Worm (Caenorhabditis elegans): ENCODE measurements around the gene fars-2.
A peak's percentile ranks its signal among the peaks of the same experiment; 100 is the strongest.

The fars-2 gene

DNA sequence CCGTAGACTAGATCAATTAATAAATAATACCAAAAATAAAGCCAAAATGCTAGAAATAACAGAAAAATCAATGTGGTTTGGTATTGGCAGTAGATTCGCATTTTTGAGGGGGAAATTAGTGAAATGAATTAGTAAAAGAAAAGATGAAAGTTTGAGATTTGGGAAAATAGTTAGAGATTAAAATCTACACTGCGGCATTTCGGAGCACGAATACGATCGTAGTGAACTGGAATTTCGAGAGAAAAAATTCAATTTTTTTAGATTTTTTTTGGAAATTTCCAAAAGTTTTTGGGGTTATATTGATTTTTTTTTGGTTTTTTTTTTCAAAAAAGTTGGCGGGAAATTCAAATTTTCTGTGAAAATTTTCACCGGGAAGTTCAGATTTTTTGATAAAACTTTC lies 39.4 kb downstream of the fars-2 start, which contains the start of gene Y116F11B.9:
Y116F11B.9 (minus strand) TSS at position 101 of the 400 bp plus-strand sequence.
- TF ChIP-seq elt-2 (tag; optimal IDR thresholded peaks at IDR 0.05) (no peak), isw-1 (GFP tag; IDR thresholded peaks at IDR 0.05) (no peak), tbx-2 (tag; optimal IDR thresholded peaks at IDR 0.05) (no peak), Y116A8C.19 (tag; optimal IDR thresholded peaks at IDR 0.05; ENCODE audit: borderline replicate concordance) (no peak), pqm-1 (tag; optimal IDR thresholded peaks at IDR 0.05) (no peak), dpl-1 (GFP tag; optimal IDR thresholded peaks at IDR 0.05) (no peak), irx-1 (tag; optimal IDR thresholded peaks at IDR 0.05) (no peak), lin-35 (GFP tag; optimal IDR thresholded peaks at IDR 0.05) (no peak), nhr-237 (tag; optimal IDR thresholded peaks at IDR 0.05) (no peak), nhr-19 (GFP tag; conservative IDR thresholded peaks at IDR 0.05) (no peak), mef-2 (tag; optimal IDR thresholded peaks at IDR 0.05) (no peak), lin-14 (GFP tag; optimal IDR thresholded peaks at IDR 0.05) (no peak), snpc-4 (tag; optimal IDR thresholded peaks at IDR 0.05) (no peak)

DNA sequence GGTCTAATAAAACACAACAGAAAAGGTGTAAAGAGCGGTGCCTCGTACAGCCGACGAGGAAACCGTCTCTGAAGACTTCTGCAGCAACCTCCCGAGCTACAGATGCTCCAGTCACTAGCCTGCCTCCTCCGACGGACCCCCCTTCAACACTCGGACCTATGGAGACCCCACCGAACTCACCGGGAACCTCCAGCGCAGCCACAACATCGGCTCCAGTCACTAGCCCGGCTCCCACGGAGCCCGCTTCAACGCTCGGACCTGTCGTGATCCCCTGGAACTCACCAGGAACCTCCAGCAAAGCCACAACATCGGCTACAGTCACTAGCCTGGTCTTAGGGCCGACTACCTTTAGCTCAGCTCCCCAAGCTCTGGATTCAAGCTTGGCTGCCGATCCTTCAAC lies 47.0 kb downstream of the fars-2 start:
- TF ChIP-seq nhr-12 (tag; optimal IDR thresholded peaks at IDR 0.05) (no peak), ceh-90 (tag; optimal IDR thresholded peaks at IDR 0.05) (no peak), lir-3 (tag; optimal IDR thresholded peaks at IDR 0.05; ENCODE audit: poor library complexity) (no peak), efl-3 (GFP tag; optimal IDR thresholded peaks at IDR 0.05) (no peak), nhr-20 (tag; optimal IDR thresholded peaks at IDR 0.05) (no peak), nhr-47 (tag; optimal IDR thresholded peaks at IDR 0.05) (no peak), mef-2 (tag; optimal IDR thresholded peaks at IDR 0.05) (no peak), blmp-1 (tag; optimal IDR thresholded peaks at IDR 0.05) (no peak), pax-3 (tag; optimal IDR thresholded peaks at IDR 0.05) (no peak), mep-1 (tag; optimal IDR thresholded peaks at IDR 0.05) (no peak), pqm-1 (tag; optimal IDR thresholded peaks at IDR 0.05) (no peak), unc-130 (tag; optimal IDR thresholded peaks at IDR 0.05) (no peak), dpl-1 (GFP tag; optimal IDR thresholded peaks at IDR 0.05) (no peak), lsy-2 (tag; optimal IDR thresholded peaks at IDR 0.05) (no peak), ces-1 (GFP tag; optimal IDR thresholded peaks at IDR 0.05) (no peak), elt-2 (tag; optimal IDR thresholded peaks at IDR 0.05) (no peak)

- TF ChIP-seq sox-4 (tag; optimal IDR thresholded peaks at IDR 0.05) = no peak
- TF ChIP-seq irx-1 (tag; optimal IDR thresholded peaks at IDR 0.05) = no peak
- no peak for TF ChIP-seq lin-13 (GFP tag; optimal IDR thresholded peaks at IDR 0.05)
- TF ChIP-seq F16B12.6 (tag; optimal IDR thresholded peaks at IDR 0.05) = no peak
- TF ChIP-seq nhr-90 (tag; optimal IDR thresholded peaks at IDR 0.05; ENCODE audit: poor library complexity) = no peak
- no peak for TF ChIP-seq lin-14 (GFP tag; optimal IDR thresholded peaks at IDR 0.05)
- no peak for TF ChIP-seq aha-1 (tag; optimal IDR thresholded peaks at IDR 0.05)
- TF ChIP-seq nhr-19 (GFP tag; conservative IDR thresholded peaks at IDR 0.05) = no peak
- no peak for TF ChIP-seq ceh-82 (tag; optimal IDR thresholded peaks at IDR 0.05)
- no peak for TF ChIP-seq elt-3 (tag; optimal IDR thresholded peaks at IDR 0.05)
Measured at ce11 chrV:19857334-19857733, 49.9 kb downstream of the fars-2 start, which contains the start of gene Y116F11B.8. Gene Y116F11B.8, plus strand, starts transcription at chrV:19857634.

DNA sequence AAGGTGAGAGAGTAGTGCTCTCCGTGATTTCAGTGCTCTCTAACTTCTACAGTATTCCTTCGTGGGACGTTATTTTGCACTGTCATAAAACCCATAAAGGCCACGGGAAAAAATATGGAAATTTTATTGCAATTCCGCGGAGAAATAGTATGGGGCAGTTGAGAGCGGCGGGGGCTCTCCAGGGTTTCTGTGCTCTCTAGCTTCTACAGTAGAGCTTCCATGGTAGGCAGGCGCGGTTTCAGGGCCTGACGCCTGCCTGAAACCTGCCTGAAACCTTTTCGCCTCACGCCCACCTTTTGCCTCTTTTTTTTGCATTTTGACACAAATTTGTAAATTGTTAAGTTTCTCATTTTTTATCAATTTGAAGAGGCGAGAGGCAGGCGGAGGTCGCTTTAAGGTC lies 50.3 kb downstream of the fars-2 start:
- TF ChIP-seq ceh-90 (tag; optimal IDR thresholded peaks at IDR 0.05) (no peak), efl-1 (optimal IDR thresholded peaks at IDR 0.05) (no peak), efl-1 (GFP tag; optimal IDR thresholded peaks at IDR 0.05 in 1 of 2) (peak in 1 of 2 experiments; percentile 81), vab-15 (tag; optimal IDR thresholded peaks at IDR 0.05) (no peak), nhr-28 (tag; optimal IDR thresholded peaks at IDR 0.05) (no peak)

DNA sequence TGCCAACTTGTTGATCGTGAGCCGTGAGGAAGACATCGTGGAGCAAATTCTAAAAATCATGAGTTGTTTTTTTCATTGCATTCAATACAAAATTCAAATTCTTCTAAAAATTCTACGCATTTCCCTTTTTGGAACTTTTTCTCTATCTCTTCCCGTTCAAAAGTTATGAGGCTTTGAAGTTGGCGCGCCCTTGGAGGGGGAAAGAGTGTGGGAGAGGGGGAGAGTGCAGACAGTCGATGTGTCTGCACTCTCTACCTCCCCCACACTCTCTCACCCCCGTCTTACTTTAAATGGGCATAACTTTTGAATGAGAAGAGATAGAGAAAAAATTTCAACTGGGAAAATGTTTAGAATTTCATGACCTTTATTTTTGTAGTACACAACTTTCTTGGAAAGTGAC lies 50.9 kb downstream of the fars-2 start:
- TF ChIP-seq ets-5 (GFP tag; IDR thresholded peaks at IDR 0.05) (no peak), nhr-47 (tag; optimal IDR thresholded peaks at IDR 0.05) (no peak), sup-37 (GFP tag; optimal IDR thresholded peaks at IDR 0.05) (no peak), nhr-28 (tag; optimal IDR thresholded peaks at IDR 0.05) (no peak), rnt-1 (tag; optimal IDR thresholded peaks at IDR 0.05) (no peak), zip-4 (GFP tag; optimal IDR thresholded peaks at IDR 0.05) (no peak), ztf-11 (tag; optimal IDR thresholded peaks at IDR 0.05) (no peak), nhr-237 (tag; optimal IDR thresholded peaks at IDR 0.05) (no peak), pax-3 (tag; optimal IDR thresholded peaks at IDR 0.05) (no peak), egl-27 (tag; optimal IDR thresholded peaks at IDR 0.05) (no peak), Y116A8C.19 (tag; optimal IDR thresholded peaks at IDR 0.05; ENCODE audit: borderline replicate concordance) (no peak), egl-13 (tag; optimal IDR thresholded peaks at IDR 0.05) (no peak), lin-13 (GFP tag; optimal IDR thresholded peaks at IDR 0.05) (no peak), blmp-1 (tag; optimal IDR thresholded peaks at IDR 0.05) (no peak), pag-3 (tag; optimal IDR thresholded peaks at IDR 0.05; ENCODE audit: borderline replicate concordance, insufficient read depth) (no peak), lin-15B (tag; optimal IDR thresholded peaks at IDR 0.05) (no peak)
